Worm (Caenorhabditis elegans) whole organism, L2 larva: Measurements from ENCODE around the gene frpr-12.

ENCODE experiments used
- C34F6.9 ChIP-seq: fragments of 150-350 bp; optimal IDR thresholded peaks from 2 replicates; lab custom pipeline; 2014; ENCODE audit warnings: missing biosample characterization, missing genetic modification characterization
- F13H6.1 ChIP-seq: sonication (generic microtip); optimal IDR thresholded peaks from 2 replicates; lab custom pipeline; 2016; ENCODE audit warnings: missing genetic modification characterization, missing compliant biosample characterization
- R02D3.7 ChIP-seq: fragments of 150-350 bp; optimal IDR thresholded peaks from 2 replicates; lab custom pipeline; 2014; ENCODE audit warnings: missing biosample characterization, missing genetic modification characterization
- Y55F3AM.14 ChIP-seq: fragments of 200-800 bp; sonication (Bioruptor generic); optimal IDR thresholded peaks from 2 replicates; lab custom pipeline; 2018; ENCODE audit warnings: mild to moderate bottlenecking, missing genetic modification characterization, missing compliant biosample characterization
- ZK546.5 ChIP-seq: sonication (generic microtip); optimal IDR thresholded peaks from 2 replicates; lab custom pipeline; 2017; ENCODE audit warnings: missing biosample characterization, missing genetic modification characterization
- alr-1 ChIP-seq: fragments of 150-350 bp; optimal IDR thresholded peaks from 2 replicates; lab custom pipeline; 2014; ENCODE audit warnings: missing biosample characterization, missing genetic modification characterization
- aly-2 ChIP-seq: fragments of 150-350 bp; optimal IDR thresholded peaks from 2 replicates; lab custom pipeline; 2014; ENCODE audit warnings: missing biosample characterization, missing genetic modification characterization
- ama-1 ChIP-seq: fragments of 150-350 bp; optimal IDR thresholded peaks from 2 replicates; lab custom pipeline; 2018; ENCODE audit warnings: inconsistent platforms
- blmp-1 ChIP-seq: sonication (generic microtip); optimal IDR thresholded peaks from 2 replicates; lab custom pipeline; 2017; ENCODE audit warnings: missing genetic modification characterization, mild to moderate bottlenecking, missing compliant biosample characterization, antibody characterized with exemption, moderate library complexity; ENCODE audit not compliant: insufficient read depth
- crh-2 ChIP-seq: sonication (generic microtip); optimal IDR thresholded peaks from 2 replicates; lab custom pipeline; 2017; ENCODE audit warnings: missing biosample characterization, missing genetic modification characterization
- dmd-4 ChIP-seq: sonication (generic microtip); optimal IDR thresholded peaks from 2 replicates; lab custom pipeline; 2017; ENCODE audit warnings: missing biosample characterization, missing genetic modification characterization
- elt-1 ChIP-seq: fragments of 150-350 bp; optimal IDR thresholded peaks from 2 replicates; lab custom pipeline; 2014; ENCODE audit warnings: missing biosample characterization, missing genetic modification characterization
- elt-3 ChIP-seq: sonication (generic microtip); optimal IDR thresholded peaks from 2 replicates; lab custom pipeline; 2017; ENCODE audit warnings: missing biosample characterization, missing genetic modification characterization
- fos-1 ChIP-seq: fragments of 150-350 bp; optimal IDR thresholded peaks from 2 replicates; lab custom pipeline; 2014; ENCODE audit warnings: missing biosample characterization, missing genetic modification characterization
- lin-13 ChIP-seq: fragments of 150-350 bp; optimal IDR thresholded peaks from 2 replicates; lab custom pipeline; 2014; ENCODE audit warnings: missing biosample characterization, missing genetic modification reagents, missing genetic modification characterization
- lin-39 ChIP-seq: fragments of 150-350 bp; optimal IDR thresholded peaks from 2 replicates; lab custom pipeline; 2014; ENCODE audit warnings: missing biosample characterization, missing genetic modification reagents, missing genetic modification characterization
- lsy-2 ChIP-seq, 2 experiments: fragments of 150-350 bp in 1 of 2; sonication (generic microtip) in 1 of 2; optimal IDR thresholded peaks; 2 replicates each; lab custom pipeline; 2014 to 2017; ENCODE audit warnings: missing biosample characterization in 2 of 2, missing genetic modification characterization in 2 of 2
- mab-5 ChIP-seq: fragments of 150-350 bp; optimal IDR thresholded peaks from 2 replicates; lab custom pipeline; 2014; ENCODE audit warnings: missing biosample characterization, missing genetic modification characterization
- mbf-1 ChIP-seq: sonication (generic microtip); optimal IDR thresholded peaks from 2 replicates; lab custom pipeline; 2017; ENCODE audit warnings: missing biosample characterization, missing genetic modification characterization
- mdl-1 ChIP-seq, 2 experiments: fragments of 150-350 bp in 1 of 2; sonication (generic microtip) in 1 of 2; optimal IDR thresholded peaks; 2 replicates each; lab custom pipeline; 2017; ENCODE audit warnings: missing biosample characterization in 2 of 2, missing genetic modification characterization in 2 of 2
- nhr-10 ChIP-seq: sonication (generic microtip); optimal IDR thresholded peaks from 2 replicates; lab custom pipeline; 2017; ENCODE audit warnings: missing biosample characterization, missing genetic modification characterization
- nhr-12 ChIP-seq: fragments of 150-350 bp; optimal IDR thresholded peaks from 2 replicates; lab custom pipeline; 2014; ENCODE audit warnings: missing biosample characterization, missing genetic modification characterization
- nhr-129 ChIP-seq: fragments of 150-350 bp; optimal IDR thresholded peaks from 2 replicates; lab custom pipeline; 2014; ENCODE audit warnings: missing biosample characterization, missing genetic modification characterization
- nhr-21 ChIP-seq: fragments of 150-350 bp; optimal IDR thresholded peaks from 2 replicates; lab custom pipeline; 2014; ENCODE audit warnings: missing biosample characterization, missing genetic modification characterization
- nhr-23 ChIP-seq: fragments of 150-350 bp; optimal IDR thresholded peaks from 2 replicates; lab custom pipeline; 2014; ENCODE audit warnings: missing biosample characterization, missing genetic modification reagents, missing genetic modification characterization
- nhr-237 ChIP-seq: fragments of 150-350 bp; optimal IDR thresholded peaks from 2 replicates; lab custom pipeline; 2014; ENCODE audit warnings: missing biosample characterization, missing genetic modification characterization
- nhr-25 ChIP-seq: fragments of 150-350 bp; sonication (generic microtip); optimal IDR thresholded peaks from 3 replicates; lab custom pipeline; 2014; ENCODE audit warnings: missing biosample characterization, missing genetic modification characterization
- peb-1 ChIP-seq: fragments of 150-350 bp; optimal IDR thresholded peaks from 2 replicates; lab custom pipeline; 2014; ENCODE audit warnings: missing biosample characterization, missing genetic modification characterization
- skn-1 ChIP-seq: sonication (generic microtip); optimal IDR thresholded peaks from 2 replicates; lab custom pipeline; 2017; ENCODE audit warnings: missing biosample characterization, missing genetic modification characterization
- sma-3 ChIP-seq: sonication (generic microtip); optimal IDR thresholded peaks from 2 replicates; lab custom pipeline; 2016; ENCODE audit warnings: missing genetic modification reagents, missing genetic modification characterization, missing compliant biosample characterization
- sma-9 ChIP-seq, 2 experiments: fragments of 150-350 bp in 1 of 2; sonication (generic microtip) in 1 of 2; optimal IDR thresholded peaks; 2 replicates each; lab custom pipeline; 2014 to 2016; ENCODE audit warnings: missing genetic modification characterization in 2 of 2, mild to moderate bottlenecking in 1 of 2, missing biosample characterization in 1 of 2, missing compliant biosample characterization in 1 of 2, missing genetic modification reagents in 1 of 2, moderate library complexity in 1 of 2
- snpc-4 ChIP-seq: fragments of 150-350 bp; optimal IDR thresholded peaks from 2 replicates; lab custom pipeline; 2014; ENCODE audit warnings: missing biosample characterization, missing genetic modification characterization
- unc-39 ChIP-seq: fragments of 150-350 bp; optimal IDR thresholded peaks from 2 replicates; lab custom pipeline; 2014; ENCODE audit warnings: missing biosample characterization, missing genetic modification characterization
- unc-55 ChIP-seq: fragments of 150-350 bp; sonication (generic microtip); optimal IDR thresholded peaks from 3 replicates; lab custom pipeline; 2014; ENCODE audit warnings: missing biosample characterization, missing genetic modification reagents, missing genetic modification characterization
- unc-62 ChIP-seq: fragments of 150-350 bp; optimal IDR thresholded peaks from 2 replicates; lab custom pipeline; 2014; ENCODE audit warnings: missing biosample characterization, missing genetic modification reagents, missing genetic modification characterization
- zag-1 ChIP-seq: fragments of 150-350 bp; optimal IDR thresholded peaks from 2 replicates; lab custom pipeline; 2014; ENCODE audit warnings: missing biosample characterization, missing genetic modification characterization
- ztf-1 ChIP-seq: fragments of 200-800 bp; sonication (Bioruptor generic); conservative IDR thresholded peaks from 2 replicates; pipeline ENCODE4 v1.3.6; 2022; ENCODE audit warnings: missing genetic modification characterization, missing compliant biosample characterization
- ztf-4 ChIP-seq: fragments of 150-350 bp; optimal IDR thresholded peaks from 2 replicates; lab custom pipeline; 2014; ENCODE audit warnings: missing biosample characterization, missing genetic modification characterization

The frpr-12 gene

DNA sequence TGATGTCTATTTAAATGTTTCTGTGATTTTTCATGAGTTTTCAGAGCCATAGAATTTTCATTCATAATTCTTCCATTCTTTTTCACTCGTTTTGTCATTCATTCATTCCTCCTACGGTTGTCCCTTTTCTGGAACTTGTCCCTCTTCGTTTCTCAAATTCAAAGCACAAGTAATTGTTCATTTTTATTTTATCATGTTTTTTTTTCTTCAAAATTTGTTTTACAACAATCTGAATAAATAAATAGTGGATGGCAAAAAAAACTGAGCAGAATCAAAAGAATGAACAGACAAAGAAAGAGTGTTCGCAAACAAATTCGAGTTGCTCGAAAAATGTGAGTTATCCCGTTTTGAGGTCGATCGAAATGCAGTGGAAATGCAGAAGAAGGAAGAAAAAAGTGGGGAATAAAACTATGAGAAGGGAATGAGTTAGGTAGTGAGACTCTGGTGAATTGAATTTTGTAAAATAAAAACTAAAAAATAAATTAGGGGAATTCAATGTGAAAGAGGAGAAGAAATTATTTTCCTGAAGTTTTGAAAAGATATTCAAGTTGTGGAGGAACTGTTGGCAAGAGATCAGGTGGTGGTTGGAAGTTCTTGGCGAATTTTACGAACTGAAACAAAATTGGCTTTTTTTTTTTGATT lies 36.7 kb downstream of the frpr-12 start:
- TF ChIP-seq elt-3 (tag; lab: Kevin White, UChicago) (no peak), Y55F3AM.14 (no peak), alr-1 (no peak), aly-2 (no peak), ztf-4 (tag; lab: Kevin White, UChicago) (peak; percentile 85), F13H6.1 (peak; percentile 33), nhr-25 (no peak), C34F6.9 (tag; lab: Kevin White, UChicago) (peak; percentile 23), lsy-2 (tag; optimal IDR thresholded peaks at IDR 0.05; lab: Kevin White, UChicago) (peak in 1 of 2 experiments; percentile 43), ama-1 (peak; percentile 97), nhr-10 (tag; lab: Kevin White, UChicago) (no peak), mdl-1 (tag; optimal IDR thresholded peaks at IDR 0.05; lab: Kevin White, UChicago) (no peak), R02D3.7 (no peak), unc-62 (GFP tag; lab: Kevin White, UChicago) (no peak), mab-5 (tag; lab: Kevin White, UChicago) (no peak), nhr-23 (tag; lab: Kevin White, UChicago) (no peak), sma-9 (GFP tag; optimal IDR thresholded peaks at IDR 0.05; lab: Kevin White, UChicago) (no peak), sma-9 (tag; optimal IDR thresholded peaks at IDR 0.05; lab: Kevin White, UChicago) (no peak), ztf-1 (no peak), lin-13 (GFP tag; lab: Kevin White, UChicago) (peak; percentile 26), unc-39 (no peak), snpc-4 (no peak), elt-1 (tag; lab: Kevin White, UChicago) (no peak), lin-39 (tag; lab: Kevin White, UChicago) (no peak), fos-1 (tag; lab: Kevin White, UChicago) (no peak), peb-1 (tag; lab: Kevin White, UChicago) (no peak), nhr-129 (tag; lab: Kevin White, UChicago) (peak; percentile 1), unc-55 (GFP tag; lab: Kevin White, UChicago) (no peak), nhr-12 (tag; lab: Kevin White, UChicago) (no peak), nhr-21 (tag; lab: Kevin White, UChicago) (no peak), blmp-1 (tag; lab: Kevin White, UChicago) (no peak), sma-3 (GFP tag; lab: Kevin White, UChicago) (peak; percentile 49), zag-1 (tag; lab: Kevin White, UChicago) (no peak), crh-2 (tag; lab: Kevin White, UChicago) (peak; percentile 58), mbf-1 (no peak), ZK546.5 (tag; lab: Kevin White, UChicago) (no peak), dmd-4 (tag; lab: Kevin White, UChicago) (no peak), skn-1 (no peak)

DNA sequence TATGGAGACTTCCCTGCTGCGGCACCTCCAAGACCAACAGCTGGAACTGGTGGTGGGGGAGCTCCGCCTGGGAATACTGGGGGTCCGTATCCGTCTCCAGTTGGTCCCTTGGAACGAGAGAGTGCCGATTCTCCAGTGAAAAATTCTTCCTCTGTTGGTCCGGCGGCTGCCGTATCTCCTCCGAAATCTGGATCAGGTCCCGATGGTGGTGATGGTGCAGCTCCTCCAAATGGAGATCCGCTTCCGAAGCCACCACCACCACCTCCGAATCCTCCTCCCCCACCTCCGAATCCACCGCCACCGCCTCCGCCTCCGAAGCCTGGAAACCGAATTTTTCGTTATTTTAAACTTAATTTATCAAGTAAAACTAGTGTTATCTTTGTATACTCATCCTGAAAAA lies 37.6 kb downstream of the frpr-12 start:
- TF ChIP-seq snpc-4 (no peak), ztf-4 (tag; lab: Kevin White, UChicago) (no peak), unc-55 (GFP tag; lab: Kevin White, UChicago) (no peak), unc-39 (no peak), dmd-4 (tag; lab: Kevin White, UChicago) (no peak), sma-9 (GFP tag; optimal IDR thresholded peaks at IDR 0.05; lab: Kevin White, UChicago) (no peak), sma-9 (tag; optimal IDR thresholded peaks at IDR 0.05; lab: Kevin White, UChicago) (no peak), blmp-1 (tag; lab: Kevin White, UChicago) (no peak), lin-39 (tag; lab: Kevin White, UChicago) (no peak)

DNA sequence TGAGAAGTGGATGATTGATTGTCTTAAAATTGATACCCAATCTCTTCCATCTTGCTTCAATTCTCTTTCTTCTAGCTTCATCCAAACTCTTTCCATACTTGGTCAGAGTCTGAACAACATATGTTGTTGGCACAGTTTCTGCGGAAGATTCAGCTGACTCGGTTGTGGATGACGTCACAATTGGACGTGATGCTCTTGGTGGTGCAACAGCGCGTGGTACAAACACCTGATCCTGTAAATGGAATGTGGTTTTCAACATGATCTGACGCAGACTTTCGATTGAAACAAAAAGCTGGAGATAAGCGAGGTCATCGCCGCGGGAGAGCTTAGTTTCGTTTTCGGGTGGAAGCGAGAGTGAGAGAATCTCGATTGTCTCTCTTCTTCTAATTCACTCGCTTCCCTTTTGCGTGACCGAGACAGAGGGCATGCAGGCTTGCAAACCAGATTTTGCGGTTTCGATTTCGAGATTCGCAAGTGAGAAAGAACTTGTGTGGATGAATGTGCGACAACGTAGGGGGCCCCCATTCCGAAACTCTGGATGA lies 39.7 kb downstream of the frpr-12 start:
- TF ChIP-seq blmp-1 (tag; lab: Kevin White, UChicago) (peak; percentile 70), nhr-237 (tag; lab: Kevin White, UChicago) (no peak), ama-1 (no peak)
